Fruit fly (Drosophila melanogaster): ENCODE measurements around the gene CG16890.

The CG16890 gene

DNA sequence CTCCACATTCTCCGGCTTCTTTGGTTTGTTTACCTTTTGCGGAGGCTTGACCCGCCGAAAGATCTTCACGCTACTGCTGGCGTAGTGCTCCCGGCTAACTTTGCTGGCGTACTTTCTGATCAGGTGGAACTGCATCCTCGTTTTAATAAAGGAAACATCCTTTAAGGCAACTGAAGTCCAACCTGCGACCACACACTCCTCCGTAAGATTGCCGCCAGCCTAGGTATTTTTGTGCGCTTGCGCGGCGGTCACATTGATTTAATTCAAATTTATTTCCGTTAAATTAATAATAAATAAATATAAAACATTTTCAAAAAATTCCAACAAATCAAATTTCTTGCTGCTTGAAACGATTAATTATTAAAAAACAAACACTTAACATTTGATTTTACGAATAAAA lies 43.4 kb upstream of the CG16890 start, which contains the start of gene PolG1 (continued):
- TF ChIP-seq Six4 (GFP tag; optimal IDR thresholded peaks at IDR 0.05) (no peak), HHEX (GFP tag; optimal IDR thresholded peaks at IDR 0.05) (no peak), slp2 (GFP tag; optimal IDR thresholded peaks at IDR 0.05) (no peak), CG14710 (tag; optimal IDR thresholded peaks at IDR 0.05) (no peak), CG9609 (GFP tag; optimal IDR thresholded peaks at IDR 0.05) (no peak), CG9797 (GFP tag; optimal IDR thresholded peaks at IDR 0.05) (peak; percentile 64), MESR4 (GFP tag; optimal IDR thresholded peaks at IDR 0.05) (peak; percentile 14), CG17385 (GFP tag; optimal IDR thresholded peaks at IDR 0.05) (no peak), Sin3A (optimal IDR thresholded peaks at IDR 0.05) (no peak), Dfd (GFP tag; optimal IDR thresholded peaks at IDR 0.05) (no peak), fu2 (GFP tag; optimal IDR thresholded peaks at IDR 0.05) (no peak), CG3995 (GFP tag; optimal IDR thresholded peaks at IDR 0.05) (no peak), Rx (GFP tag; IDR thresholded peaks at IDR 0.05) (no peak), gt (GFP tag; IDR thresholded peaks at IDR 0.05) (no peak), CG14050 (GFP tag; IDR thresholded peaks at IDR 0.05) (no peak)

DNA sequence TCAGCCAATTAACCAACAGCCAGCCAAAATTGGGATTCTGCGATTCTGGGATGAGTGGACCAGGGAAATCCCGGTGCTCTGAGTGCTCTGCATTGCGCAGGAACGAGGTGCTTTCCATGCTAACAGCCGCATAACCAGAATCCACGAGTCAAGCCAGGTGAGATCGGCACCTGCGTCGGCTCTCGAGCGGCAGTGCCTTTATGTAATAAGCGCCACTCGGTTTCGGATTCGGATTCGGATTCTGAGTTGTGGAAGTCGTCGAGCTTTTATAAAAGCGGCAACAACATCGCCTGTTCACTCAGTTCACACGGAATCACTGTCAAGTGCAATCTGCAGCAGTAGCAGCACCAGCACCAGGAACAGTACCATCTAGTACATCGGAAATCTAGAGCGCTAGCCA lies 36.8 kb upstream of the CG16890 start, which contains the start of gene b:
TSS of gene b (plus strand) at position 301 of the 400 bp plus-strand sequence.
- no peak for TF ChIP-seq CHES-1-like (GFP tag; optimal IDR thresholded peaks at IDR 0.05)

DNA sequence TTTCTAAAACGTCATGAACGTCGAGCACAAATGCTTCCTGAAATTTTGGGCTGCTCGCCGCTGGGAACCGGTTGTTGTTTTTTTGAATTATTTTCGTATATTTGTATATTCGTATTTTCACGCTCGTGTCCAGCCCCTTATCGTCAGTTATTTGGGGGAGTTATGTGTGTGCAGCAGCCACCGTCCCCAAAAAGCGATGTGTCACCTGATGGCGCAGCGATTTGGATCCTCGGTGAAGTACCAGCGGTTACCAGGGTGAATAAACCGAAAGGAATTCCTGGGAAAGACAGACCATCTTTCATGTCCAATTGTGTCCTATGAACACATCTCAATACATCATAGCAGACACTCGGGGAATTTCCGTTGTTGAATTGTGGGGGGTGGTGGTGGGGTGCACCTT lies 36.0 kb upstream of the CG16890 start:
- TF ChIP-seq Doc2 (GFP tag; IDR thresholded peaks at IDR 0.05) (no peak), crol (GFP tag; IDR thresholded peaks at IDR 0.05) (0 out of 2 replicates have a peak, but pooled peaks have one; percentile 20)

- TF ChIP-seq MBD-R2 (GFP tag; IDR thresholded peaks at IDR 0.05): peak; percentile 87
- peak; percentile 10 for TF ChIP-seq Abd-B (GFP tag; optimal IDR thresholded peaks at IDR 0.05)
- peak; percentile 61 for TF ChIP-seq CG15514 (GFP tag; optimal IDR thresholded peaks at IDR 0.05)
- TF ChIP-seq YL-1 (GFP tag; optimal IDR thresholded peaks at IDR 0.05): peak; percentile 94
- TF ChIP-seq Sry-δ (GFP tag; optimal IDR thresholded peaks at IDR 0.05): peak; percentile 32
- TF ChIP-seq row (GFP tag; IDR thresholded peaks at IDR 0.05): peak; percentile 41; the same call in 2 of the 3 replicates
- TF ChIP-seq CG11504 (tag; optimal IDR thresholded peaks at IDR 0.05): no peak
- no peak for TF ChIP-seq E2f1 (GFP tag; IDR thresholded peaks at IDR 0.05)
- TF ChIP-seq onecut (GFP tag; IDR thresholded peaks at IDR 0.05): no peak
- TF ChIP-seq stwl (tag; optimal IDR thresholded peaks at IDR 0.05): peak; percentile 79
- peak; percentile 60 for TF ChIP-seq CG14710 (tag; optimal IDR thresholded peaks at IDR 0.05)
- no peak for TF ChIP-seq NC2β (GFP tag; optimal IDR thresholded peaks at IDR 0.05)
- peak; percentile 95 for TF ChIP-seq CG9797 (GFP tag; optimal IDR thresholded peaks at IDR 0.05)
- TF ChIP-seq Dref (GFP tag; IDR thresholded peaks at IDR 0.05): peak; percentile 54
- no peak for TF ChIP-seq HmgD (GFP tag; optimal IDR thresholded peaks at IDR 0.05)
- TF ChIP-seq E2f2 (GFP tag; IDR thresholded peaks at IDR 0.05): peak; percentile 92
- TF ChIP-seq Scr (GFP tag; IDR thresholded peaks at IDR 0.05; ENCODE audit: partially characterized antibody): peak; percentile 27; the same call in 1 of the 2 replicates
- TF ChIP-seq Lhr (GFP tag; optimal IDR thresholded peaks at IDR 0.05): peak; percentile 86
- 0 out of 2 replicates have a peak, but pooled peaks have one; percentile 9 for TF ChIP-seq CG32532 (GFP tag; IDR thresholded peaks at IDR 0.05)
- no peak for TF ChIP-seq ken (GFP tag; IDR thresholded peaks at IDR 0.05)
- peak; percentile 17; the same call in 1 of the 2 replicates for TF ChIP-seq amos (GFP tag; IDR thresholded peaks at IDR 0.05; ENCODE audit: partially characterized antibody)
- peak; percentile 84 for TF ChIP-seq CG12659 (GFP tag; optimal IDR thresholded peaks at IDR 0.05)
- peak; percentile 45; the same call in 1 of the 2 replicates for TF ChIP-seq CG3847 (GFP tag; IDR thresholded peaks at IDR 0.05)
- peak in 1 of 2 experiments; percentile 17 for TF ChIP-seq Pdp1 (GFP tag; optimal IDR thresholded peaks at IDR 0.05)
- TF ChIP-seq Dp (GFP tag; optimal IDR thresholded peaks at IDR 0.05): peak; percentile 94
- peak; percentile 96 for TF ChIP-seq pzg (GFP tag; optimal IDR thresholded peaks at IDR 0.05)
- no peak for TF ChIP-seq CG9876 (GFP tag; optimal IDR thresholded peaks at IDR 0.05)
- TF ChIP-seq CG17912 (GFP tag; optimal IDR thresholded peaks at IDR 0.05): peak; percentile 53
- TF ChIP-seq pfk (GFP tag; optimal IDR thresholded peaks at IDR 0.05): no peak
- no peak for TF ChIP-seq CG10274 (GFP tag; optimal IDR thresholded peaks at IDR 0.05)
Observed at dm6 chr2L:13813604-13814178, 29.6 kb upstream of the CG16890 start, which contains the start of gene Sos. Gene Sos, plus strand, starts transcription at chr2L:13813816.
